Fruit fly (Drosophila melanogaster) whole organism, larva: ENCODE data around the gene Ugalt.

Source experiments
- noc ChIP-seq: fragments of 200-800 bp; sonication (Bioruptor generic); optimal IDR thresholded peaks from 3 replicates; lab custom pipeline; 2019; ENCODE audit warnings: missing biosample characterization, mild to moderate bottlenecking, missing genetic modification characterization, moderate library complexity

Gene Ugalt

DNA sequence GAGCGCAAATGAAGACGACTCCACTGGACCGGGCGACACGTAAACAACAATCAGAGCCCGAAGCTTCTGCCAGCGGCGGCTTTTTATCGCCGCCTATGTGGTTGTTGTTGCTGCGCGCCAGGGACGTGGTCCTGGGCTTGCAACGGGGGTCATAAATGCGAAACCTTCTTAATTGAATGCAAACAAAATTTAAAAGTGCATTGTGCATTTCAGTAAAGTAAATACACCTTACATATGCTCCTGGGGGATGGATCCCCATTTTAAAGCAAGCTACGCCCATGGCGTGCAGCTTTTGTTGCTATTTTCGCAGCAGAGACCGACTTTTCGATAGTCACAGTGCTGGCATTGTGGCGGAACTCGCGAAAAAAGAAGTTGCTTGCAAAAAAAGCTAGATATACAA, at the start of gene Ugalt:
Ugalt (minus strand) TSS at position 160 of the 400 bp plus-strand sequence.
- TF ChIP-seq noc = peak; percentile 100

DNA sequence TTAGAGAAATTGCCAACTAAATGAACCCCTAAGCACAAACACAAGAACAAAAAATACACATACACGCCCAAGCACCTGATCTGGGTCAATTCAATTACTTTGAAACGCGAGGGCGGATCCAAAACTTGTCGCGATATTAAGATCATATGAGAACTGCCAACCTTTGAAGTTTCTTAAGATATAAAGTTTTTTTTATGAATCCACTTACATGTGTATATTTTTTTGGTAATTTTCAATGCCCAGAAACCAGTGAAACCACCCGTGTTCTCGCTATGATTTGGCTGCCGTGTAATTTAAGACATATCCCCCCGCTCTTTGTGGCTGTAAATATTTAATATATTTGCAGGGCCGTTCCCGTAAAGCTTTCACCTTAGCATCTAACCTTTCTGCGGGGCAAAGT, 46.0 kb upstream of the Ugalt start:
- no peak for TF ChIP-seq noc

DNA sequence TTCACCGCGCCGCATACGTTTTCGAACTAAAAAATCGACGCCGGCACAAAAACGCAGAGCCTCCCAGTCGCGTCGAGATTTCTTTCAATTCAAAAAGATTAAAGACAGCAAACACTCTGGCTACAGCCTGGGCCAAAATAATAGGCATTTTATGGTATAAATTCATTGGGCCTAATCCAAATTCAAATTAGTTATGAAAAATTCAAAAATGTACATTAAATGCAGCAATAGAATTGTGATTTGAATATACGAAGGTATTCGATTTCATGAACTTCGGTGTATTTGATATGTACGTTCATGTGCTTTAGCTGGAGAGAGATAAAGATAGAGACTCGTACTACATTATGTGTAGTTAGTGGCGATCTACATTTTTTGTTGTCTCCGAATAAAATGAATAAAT, 40.4 kb upstream of the Ugalt start, which contains the start of gene Syx4:
Syx4 (minus strand) TSS at position 35 of the 400 bp plus-strand sequence.
- peak; percentile 93 for TF ChIP-seq noc

DNA sequence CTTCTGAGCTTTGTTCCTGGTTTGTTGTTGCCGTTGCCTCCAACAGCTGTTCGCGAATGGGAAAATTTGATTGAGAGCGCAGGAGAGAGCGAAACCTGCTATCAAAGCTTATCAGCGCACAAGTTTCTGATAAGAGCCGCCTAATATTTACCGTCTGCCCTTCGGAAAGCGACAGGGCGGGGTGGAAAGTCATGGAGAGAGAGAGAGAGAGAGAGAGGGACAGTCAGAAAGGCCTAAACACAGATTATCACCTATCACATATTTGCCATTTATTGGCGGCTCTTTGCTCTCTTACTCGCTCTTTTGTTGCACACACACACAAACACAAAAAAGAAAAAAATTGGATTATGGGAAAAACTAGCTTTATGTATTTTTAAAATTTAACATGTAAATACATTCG, 39.9 kb upstream of the Ugalt start:
- no peak for TF ChIP-seq noc

DNA sequence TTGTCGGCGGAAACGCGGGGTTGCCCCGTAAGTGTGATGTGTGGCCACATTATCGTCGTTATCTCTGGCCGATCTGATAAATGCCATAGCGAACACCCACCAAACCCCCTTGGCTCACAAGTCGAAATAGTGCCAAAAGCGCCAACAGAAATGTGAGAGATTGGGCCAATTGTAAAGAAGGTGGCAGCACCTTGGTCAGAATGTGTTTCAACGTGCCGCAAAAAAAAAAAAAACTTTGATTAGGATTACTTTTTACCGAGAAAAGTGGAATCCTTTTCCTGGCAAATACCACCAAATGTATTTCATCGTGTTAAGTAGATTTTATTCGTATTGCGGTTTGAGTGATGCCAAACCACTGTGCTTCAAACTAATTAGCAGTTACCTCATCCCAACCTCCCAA, 39.4 kb upstream of the Ugalt start:
- TF ChIP-seq noc = peak; percentile 89

DNA sequence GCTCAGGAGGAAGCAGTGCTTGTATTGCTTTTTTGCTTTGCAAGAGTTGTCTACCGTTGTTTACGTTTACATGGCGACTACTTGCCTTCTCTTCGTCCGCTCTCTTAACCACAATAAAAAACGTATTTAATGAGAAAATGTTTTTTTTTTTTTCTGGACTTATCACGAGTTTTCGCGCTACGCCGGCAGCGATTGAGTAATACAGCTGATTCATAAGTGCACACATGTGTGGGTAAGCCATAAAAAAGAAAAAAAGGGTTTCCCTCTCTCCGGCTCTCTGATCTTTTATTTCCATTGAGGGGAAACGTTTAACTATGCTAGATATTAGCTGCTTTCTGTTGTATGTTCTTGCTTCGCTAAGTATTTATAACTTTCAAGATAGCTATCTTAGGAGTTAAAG, 38.4 kb upstream of the Ugalt start:
- TF ChIP-seq noc = no peak

DNA sequence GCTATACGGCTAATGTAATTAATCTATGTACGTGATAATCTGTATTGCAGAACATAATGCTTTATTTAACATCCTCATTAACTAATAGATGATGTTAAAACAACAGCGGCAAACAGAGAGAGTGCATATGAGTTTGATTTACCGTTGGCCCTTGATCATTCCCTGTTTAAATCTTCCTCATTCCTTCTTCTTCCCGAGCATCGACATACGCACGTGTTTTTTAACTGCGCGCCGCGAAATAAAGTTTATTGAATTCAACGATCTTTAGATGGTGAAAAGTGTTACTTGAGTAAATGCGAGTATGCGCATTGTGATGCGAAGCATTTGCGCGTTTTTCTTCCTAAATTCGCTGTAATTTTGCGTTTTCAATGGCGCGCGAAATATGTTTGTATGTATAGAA, 36.4 kb upstream of the Ugalt start, which contains the start of gene kirre:
kirre (plus strand) TSS at position 301 of the 400 bp plus-strand sequence.
- no peak for TF ChIP-seq noc

DNA sequence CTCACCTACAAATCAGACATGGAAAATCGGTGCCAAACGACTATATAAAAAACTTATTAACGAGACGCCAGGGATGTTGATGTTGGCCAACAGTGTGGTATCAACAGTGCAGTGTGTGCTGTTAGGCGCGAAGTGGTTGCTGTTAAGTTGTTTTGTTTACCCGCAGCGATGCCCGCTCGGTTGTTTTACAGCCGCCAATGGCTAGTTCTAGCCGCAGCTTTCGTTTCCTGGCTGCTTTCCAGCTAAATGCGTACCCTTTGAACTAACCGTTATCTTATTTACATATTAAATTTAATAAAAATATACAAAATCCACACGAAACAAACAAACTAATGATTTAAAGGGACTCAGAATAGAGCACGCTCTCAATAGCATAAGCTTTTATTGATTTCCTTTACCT, 35.0 kb upstream of the Ugalt start, which contains the start of gene crm:
crm (minus strand) TSS at position 111 of the 400 bp plus-strand sequence.
- no peak for TF ChIP-seq noc

DNA sequence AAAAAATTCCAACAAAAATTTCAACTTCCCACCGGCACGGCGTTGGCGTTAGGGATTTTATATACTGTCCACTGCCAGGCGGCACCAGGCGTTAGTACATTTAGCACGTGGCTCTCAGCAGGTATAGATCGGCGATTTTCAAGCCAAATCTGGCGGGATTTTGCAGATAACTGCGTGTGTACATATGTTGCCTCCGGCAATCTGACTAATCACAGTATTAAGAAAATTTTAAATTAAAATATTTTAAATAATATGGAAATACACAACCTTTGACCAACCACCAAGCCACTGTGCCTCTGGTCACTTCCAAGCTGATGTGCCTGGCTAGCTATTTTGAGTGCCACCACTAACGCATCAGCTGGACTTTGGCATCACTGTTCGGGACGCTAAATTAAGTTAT, 28.5 kb upstream of the Ugalt start, which contains the start of the genes ttm50 and CG2712:
ttm50 (minus strand) TSS at position 64 of the 400 bp plus-strand sequence.
CG2712 (plus strand) TSS at position 343 of the 400 bp plus-strand sequence.
- TF ChIP-seq noc = peak; percentile 58

DNA sequence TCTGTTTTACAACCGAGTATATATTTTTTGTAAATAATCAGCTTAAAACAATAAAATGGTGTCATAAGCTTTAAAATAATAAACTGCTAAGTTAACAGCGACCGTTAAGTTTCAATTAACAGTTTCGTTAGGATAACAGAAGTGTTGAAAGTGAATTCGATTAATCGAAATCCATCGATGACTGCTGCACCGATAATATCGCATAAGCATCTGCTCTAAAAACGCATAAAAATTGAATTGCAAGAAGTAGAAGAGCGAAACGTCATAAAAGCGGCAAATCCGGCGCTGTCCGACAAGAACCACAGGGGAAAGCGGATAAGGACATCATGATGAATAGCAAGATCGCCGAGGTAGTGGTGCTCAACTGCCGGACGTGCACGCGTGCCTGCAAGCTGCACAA, 23.9 kb upstream of the Ugalt start, which contains the start of gene dwg:
dwg (plus strand) TSS at position 193 of the 400 bp plus-strand sequence.
- no peak for TF ChIP-seq noc

DNA sequence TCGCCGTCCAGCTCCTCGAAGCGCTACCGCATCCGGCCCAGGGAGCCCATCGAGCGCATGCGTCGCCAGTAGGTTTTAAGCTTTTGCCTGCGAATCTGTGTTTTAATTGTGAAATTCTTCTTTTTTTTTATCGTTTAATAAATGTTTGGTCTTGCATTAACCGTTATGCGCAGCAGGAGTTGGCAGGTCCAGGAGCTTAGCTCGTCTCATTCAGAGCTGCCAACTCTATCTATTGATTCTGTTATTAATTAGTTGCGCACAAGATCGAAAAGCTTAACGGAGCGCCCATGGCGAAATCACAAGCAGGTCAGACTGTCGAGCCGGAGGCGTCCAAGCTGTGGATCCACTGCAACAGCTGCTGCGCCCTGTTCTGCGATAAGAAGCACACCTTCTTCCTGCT, 22.8 kb upstream of the Ugalt start, which contains the start of gene vilya:
vilya (plus strand) TSS at position 259 of the 400 bp plus-strand sequence.
- TF ChIP-seq noc = no peak

DNA sequence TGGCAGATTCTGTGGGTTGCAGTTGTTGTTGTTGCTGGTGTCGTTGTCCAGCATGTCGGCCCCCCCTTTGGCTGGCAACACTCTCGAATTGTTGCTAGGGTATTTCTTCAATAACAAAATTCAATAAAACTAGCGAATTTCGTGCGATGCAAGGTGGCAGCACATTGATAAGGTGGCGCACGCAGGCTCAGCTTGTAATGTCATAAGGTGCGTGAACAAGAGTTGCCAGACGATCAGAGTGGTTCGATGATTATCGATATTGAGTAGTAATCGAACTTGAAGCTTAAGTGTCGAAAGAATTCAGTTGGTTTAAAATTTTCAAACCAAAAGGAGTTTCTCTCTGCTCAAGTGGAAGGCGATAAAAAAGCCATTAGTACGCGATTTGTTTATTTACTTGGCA, 16.5 kb upstream of the Ugalt start, which contains the start of gene CG2701:
CG2701 (minus strand) TSS at position 206 of the 400 bp plus-strand sequence.
- TF ChIP-seq noc = no peak

DNA sequence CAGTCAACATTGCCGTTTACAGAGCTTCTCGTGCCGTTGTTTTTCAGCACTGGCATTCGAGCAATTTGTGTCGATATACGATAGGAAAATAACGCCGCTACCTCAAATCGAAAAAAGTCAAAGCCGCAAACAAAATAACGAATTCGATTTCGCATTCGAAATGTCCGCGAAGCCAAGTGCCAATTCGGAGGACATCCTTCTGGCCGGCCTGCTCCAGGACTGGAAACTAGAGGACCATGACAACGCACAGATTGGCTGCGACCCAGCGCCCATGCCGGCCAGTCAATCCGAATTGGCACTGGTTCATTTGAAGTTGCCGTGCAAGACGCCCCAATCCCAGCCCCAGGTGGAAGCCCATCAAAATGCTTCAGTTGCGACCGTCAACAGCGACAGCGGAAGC, 11.1 kb upstream of the Ugalt start:
- TF ChIP-seq noc = no peak

DNA sequence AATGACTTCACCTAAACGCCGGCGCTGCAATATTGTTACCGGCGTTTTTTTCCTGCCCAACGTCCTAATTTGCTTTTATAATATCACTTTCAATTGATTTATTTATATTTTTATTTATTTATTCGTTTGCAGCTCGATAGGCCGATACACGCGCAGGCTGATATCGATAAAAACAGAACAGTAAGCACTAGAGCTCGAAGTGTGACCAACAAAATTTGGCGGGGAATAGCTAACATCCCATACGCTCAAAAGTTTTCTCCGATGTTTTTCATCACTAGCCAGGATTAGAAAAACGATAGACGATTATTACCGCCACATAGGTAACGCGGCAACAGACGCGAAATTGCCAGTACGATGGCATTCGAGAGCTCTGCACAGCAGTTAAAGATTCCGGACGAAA, 10.1 kb upstream of the Ugalt start, which contains the start of the genes CG2685 and CG2694:
CG2685 (minus strand) TSS at position 185 of the 400 bp plus-strand sequence.
CG2694 (plus strand) TSS at position 304 of the 400 bp plus-strand sequence.
- TF ChIP-seq noc = no peak

DNA sequence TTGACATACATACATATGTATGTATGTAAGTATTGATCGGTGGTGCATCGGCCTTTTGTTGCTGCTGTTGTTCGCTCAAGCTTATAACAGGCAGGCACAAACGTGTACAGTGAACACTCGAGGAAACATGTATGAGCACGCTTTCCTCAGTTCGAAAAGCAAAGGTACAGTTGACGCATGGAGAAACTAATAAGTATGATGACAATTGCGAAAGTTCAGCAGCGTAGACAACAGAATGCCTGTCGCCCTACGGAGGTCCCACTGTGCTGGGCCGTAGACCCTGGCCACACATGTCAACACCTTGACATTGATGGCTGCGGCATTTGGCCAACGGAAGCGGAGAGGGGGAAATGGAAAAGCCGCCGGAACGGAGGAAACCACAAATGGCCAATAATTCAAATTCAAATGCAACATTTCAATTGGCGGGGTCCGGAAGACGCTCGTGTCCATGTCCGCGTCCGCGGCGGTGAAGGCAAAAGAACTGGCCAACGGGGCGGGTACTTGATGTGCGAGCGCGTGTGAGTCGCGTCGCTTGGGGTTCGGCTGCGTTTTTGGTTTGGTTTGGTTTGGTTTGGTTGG, 4.6 kb upstream of the Ugalt start, which contains the start of gene CG2681:
CG2681 (plus strand) TSS at position 529 of the 579 bp plus-strand sequence.
- TF ChIP-seq noc = no peak

DNA sequence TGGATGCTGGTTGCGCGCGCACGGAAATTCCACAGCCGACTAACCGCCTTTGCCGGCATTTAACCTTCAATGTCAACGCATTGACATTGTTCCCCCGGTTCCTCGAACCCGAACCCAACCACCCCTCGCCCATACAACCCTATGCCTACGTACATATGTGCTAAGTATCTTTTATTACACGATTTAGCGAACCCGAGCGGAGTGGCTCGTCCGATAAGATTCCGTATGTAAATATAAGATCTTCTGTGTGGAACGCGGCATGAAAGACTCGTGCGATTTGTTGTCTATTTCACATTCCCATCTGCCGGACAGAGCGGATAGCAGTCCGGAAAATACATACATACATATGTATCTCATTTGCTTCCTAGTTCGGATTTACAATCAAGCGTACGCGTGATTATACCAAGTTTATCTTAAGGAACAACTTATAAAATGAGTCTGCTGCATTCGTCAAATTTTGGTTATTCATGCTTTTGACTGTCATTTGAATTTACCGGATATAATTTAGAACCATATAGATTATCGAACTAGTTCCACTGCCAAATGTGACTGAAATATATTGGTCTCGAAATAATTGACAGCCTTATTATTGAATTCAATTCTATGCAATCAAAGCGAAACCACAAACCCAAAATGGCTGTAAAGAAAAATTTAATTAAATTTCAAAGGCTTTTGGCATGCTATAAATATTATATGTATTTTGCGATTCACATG, 3.9 kb upstream of the Ugalt start, which contains the start of gene CG2680:
CG2680 (minus strand) TSS at position 51 of the 714 bp plus-strand sequence.
- TF ChIP-seq noc = no peak

DNA sequence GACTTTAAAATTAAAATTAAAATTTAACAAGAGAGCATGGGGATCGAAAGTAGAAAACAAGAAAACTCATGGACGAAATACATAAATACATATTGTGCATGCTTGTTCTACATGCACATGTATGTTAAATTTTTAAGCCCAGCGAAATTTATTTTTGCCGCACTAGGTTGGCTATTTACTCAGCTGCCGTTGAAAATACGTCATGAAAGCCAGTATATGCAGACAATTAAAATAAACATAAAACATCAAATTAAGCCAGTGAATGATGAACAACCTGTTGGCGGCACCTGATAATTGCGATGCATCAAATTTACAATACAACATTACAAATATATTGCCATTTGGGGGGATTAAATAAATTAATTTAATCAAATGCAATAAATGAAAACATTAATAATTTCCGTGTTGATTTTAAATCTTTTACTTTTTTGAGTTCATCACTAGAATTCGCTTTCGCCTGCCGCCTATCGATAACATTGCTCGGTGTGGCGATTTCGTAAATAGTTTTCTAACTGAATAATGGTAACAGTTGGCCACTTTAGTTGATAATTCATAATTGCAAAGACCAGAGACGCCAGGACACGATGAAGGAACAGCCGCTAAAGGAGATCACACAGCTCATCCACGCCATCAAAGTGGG, 602 bp upstream of the Ugalt start, which contains the start of gene eIF2Bbeta:
eIF2Bbeta (plus strand) TSS at position 438 of the 640 bp plus-strand sequence.
- TF ChIP-seq noc = no peak
